Fruit fly (Drosophila melanogaster) whole organism, pupa: ENCODE results near the gene CG32486.

ENCODE experiments used
- CG10348 ChIP-seq: fragments of 200-800 bp; sonication (Bioruptor generic); IDR thresholded peaks from 2 replicates; pipeline ENCODE4 v1.3.6; 2022; ENCODE audit warnings: missing biosample characterization, missing genetic modification characterization
- CG12605 ChIP-seq: fragments of 200-800 bp; sonication (Bioruptor generic); IDR thresholded peaks from 2 replicates; pipeline ENCODE4 v1.3.6; 2022; ENCODE audit warnings: missing biosample characterization, missing genetic modification characterization
- CG13204 ChIP-seq: fragments of 200-800 bp; sonication (Bioruptor generic); optimal IDR thresholded peaks from 2 replicates; lab custom pipeline; 2018; ENCODE audit warnings: missing biosample characterization, mild to moderate bottlenecking, missing genetic modification characterization, moderate library complexity
- CG14655 ChIP-seq: fragments of 200-800 bp; sonication (Bioruptor generic); optimal IDR thresholded peaks from 3 replicates; lab custom pipeline; 2017; ENCODE audit warnings: mild to moderate bottlenecking, missing biosample characterization, missing genetic modification reagents, missing genetic modification characterization
- CG15710 ChIP-seq: fragments of 200-800 bp; sonication (Bioruptor generic); optimal IDR thresholded peaks from 2 replicates; lab custom pipeline; 2018; ENCODE audit warnings: missing biosample characterization, mild to moderate bottlenecking, missing genetic modification characterization, moderate library complexity
- CG32121 ChIP-seq: fragments of 200-800 bp; sonication (Bioruptor generic); IDR thresholded peaks from 2 replicates; pipeline ENCODE4 v1.3.6; 2022; ENCODE audit warnings: missing biosample characterization, missing genetic modification characterization
- D1 ChIP-seq: fragments of 200-800 bp; sonication (Bioruptor generic); optimal IDR thresholded peaks from 2 replicates; lab custom pipeline; 2018; ENCODE audit warnings: missing biosample characterization, mild to moderate bottlenecking, missing genetic modification characterization, moderate library complexity
- EcR ChIP-seq: fragments of 200-800 bp; sonication (Bioruptor generic); optimal IDR thresholded peaks from 3 replicates; lab custom pipeline; 2019; ENCODE audit warnings: missing biosample characterization, missing genetic modification characterization, mild to moderate bottlenecking, moderate library complexity, missing genetic modification reagents
- Pif1A ChIP-seq: fragments of 200-800 bp; sonication (Bioruptor generic); optimal IDR thresholded peaks from 3 replicates; lab custom pipeline; 2016; ENCODE audit warnings: missing biosample characterization, missing genetic modification characterization
- Snoo ChIP-seq: fragments of 200-800 bp; sonication (Bioruptor generic); optimal IDR thresholded peaks from 3 replicates; lab custom pipeline; 2017; ENCODE audit warnings: missing biosample characterization, mild to moderate bottlenecking, missing genetic modification characterization, inconsistent platforms
- rn ChIP-seq: fragments of 200-800 bp; sonication (Bioruptor generic); IDR thresholded peaks from 2 replicates; pipeline ENCODE4 v1.3.6; 2022; ENCODE audit warnings: missing biosample characterization, missing genetic modification characterization

DNA sequence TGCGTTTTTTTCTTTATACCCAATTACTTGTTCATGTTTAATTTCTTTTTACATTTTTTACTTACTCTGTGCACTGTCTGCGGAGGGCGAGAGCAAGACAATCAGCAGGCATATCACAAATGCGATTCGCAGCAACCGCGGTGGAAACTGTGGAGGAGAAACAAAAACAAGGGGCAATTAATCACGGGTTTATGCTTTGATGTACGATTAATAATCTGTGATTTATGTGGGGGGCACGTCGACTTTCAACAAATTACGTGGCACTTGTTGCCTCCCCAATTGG, 26.9 kb upstream of the CG32486 start:
- TF ChIP-seq EcR (GFP tag; lab: Kevin White, UChicago): no peak
- no peak for TF ChIP-seq CG14655 (GFP tag; lab: Kevin White, UChicago)
- no peak for TF ChIP-seq CG15710
- 0 out of 2 replicates have a peak, but pooled peaks have one; percentile 20 for TF ChIP-seq CG32121 (GFP tag; lab: Robert Waterston, UW)
- TF ChIP-seq CG12605: no peak
- TF ChIP-seq CG13204 (GFP tag; lab: Kevin White, UChicago): no peak
- no peak for TF ChIP-seq CG10348 (GFP tag; lab: Robert Waterston, UW)
- TF ChIP-seq rn (GFP tag; lab: Robert Waterston, UW): no peak
- TF ChIP-seq Snoo (tag; lab: Kevin White, UChicago): no peak
- no peak for TF ChIP-seq D1 (tag; lab: Kevin White, UChicago)
- no peak for TF ChIP-seq Pif1A (GFP tag; lab: Kevin White, UChicago)
